Worm (Caenorhabditis elegans): ENCODE measurements around the gene ani-1.

Gene ani-1

DNA sequence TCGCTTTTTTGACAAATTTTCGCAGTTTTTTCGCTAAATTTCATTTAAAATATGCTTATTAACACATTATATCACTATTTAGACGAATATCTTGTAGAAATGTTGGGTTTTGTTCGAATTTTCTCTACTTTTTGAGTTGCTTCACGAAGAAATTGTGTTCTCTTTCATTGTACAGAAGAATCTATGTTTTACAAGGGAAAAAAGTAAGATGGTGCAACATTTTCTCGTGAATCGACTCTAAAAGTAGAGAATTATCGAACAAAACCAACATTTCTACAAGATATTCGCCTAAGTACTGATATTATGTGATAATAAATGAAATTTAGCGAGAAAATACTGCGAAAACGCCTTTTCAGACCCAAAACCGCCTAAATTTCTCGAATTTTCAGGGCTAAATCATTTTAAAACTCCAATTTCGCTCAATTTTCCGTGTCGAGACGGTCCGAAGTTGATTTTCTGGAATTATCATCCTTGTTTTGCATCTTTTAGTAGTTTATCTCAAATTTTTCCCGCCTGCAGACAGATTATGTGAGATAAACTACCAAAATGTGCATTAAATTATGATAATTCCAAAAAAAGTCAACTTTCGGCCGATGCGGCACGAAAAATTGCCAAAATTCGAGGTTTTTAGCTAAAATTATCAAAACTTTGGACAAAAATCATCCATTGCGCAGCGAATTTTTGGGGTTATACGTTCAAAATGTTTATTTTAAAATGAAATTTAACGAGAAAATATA lies 25.5 kb downstream of the ani-1 start:
- TF ChIP-seq mep-1 (tag; optimal IDR thresholded peaks at IDR 0.05): peak; percentile 32
- peak; percentile 72 for TF ChIP-seq aha-1 (tag)
- no peak for TF ChIP-seq set-16 (GFP tag; IDR thresholded peaks at IDR 0.05)

DNA sequence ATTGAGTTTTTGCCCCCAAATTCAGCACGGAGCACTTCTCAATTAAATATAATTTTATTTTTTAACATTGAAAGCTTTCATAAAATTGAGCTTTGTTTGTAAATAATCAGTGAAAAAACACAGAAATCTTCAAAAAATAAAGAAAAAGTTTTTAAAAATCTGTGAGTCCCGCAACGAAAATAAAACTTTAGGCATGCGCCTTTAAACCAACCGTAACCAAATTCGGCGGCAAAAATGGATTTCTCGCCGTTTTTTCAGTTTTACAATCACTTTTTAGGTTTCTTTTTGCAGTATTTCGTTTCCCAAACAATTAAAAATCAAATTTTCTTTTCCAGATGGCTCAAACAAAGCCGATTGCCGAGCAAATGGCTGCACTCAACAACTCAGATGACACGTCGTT lies 26.6 kb downstream of the ani-1 start, which contains the start of gene pie-1:
Gene pie-1, plus strand, starts transcription at position 336 of the 400 bp plus-strand sequence.
- no peak for TF ChIP-seq pha-4 (GFP tag; IDR thresholded peaks at IDR 0.05)
- TF ChIP-seq pha-4 (tag; optimal IDR thresholded peaks at IDR 0.05): no peak
- TF ChIP-seq F49E8.2 (tag; optimal IDR thresholded peaks at IDR 0.05; ENCODE audit: borderline replicate concordance): peak; percentile 61
- TF ChIP-seq lin-38 (GFP tag; IDR thresholded peaks at IDR 0.05): peak; percentile 53; the same call in 1 of the 2 replicates
- no peak for TF ChIP-seq nhr-77 (tag; optimal IDR thresholded peaks at IDR 0.05)
- no peak for TF ChIP-seq mes-2 (tag; optimal IDR thresholded peaks at IDR 0.05; ENCODE audit: poor library complexity, severe bottlenecking)
- no peak for TF ChIP-seq lin-39 (tag; optimal IDR thresholded peaks at IDR 0.05)
- TF ChIP-seq spr-1 (tag; optimal IDR thresholded peaks at IDR 0.05): no peak
- TF ChIP-seq daf-12 (tag; optimal IDR thresholded peaks at IDR 0.05): no peak
- TF ChIP-seq unc-130 (GFP tag; optimal IDR thresholded peaks at IDR 0.05): peak; percentile 17
- TF ChIP-seq zip-2 (tag; optimal IDR thresholded peaks at IDR 0.05): no peak
- no peak for TF ChIP-seq ceh-44 (GFP tag; IDR thresholded peaks at IDR 0.05)
- TF ChIP-seq R02D3.7 (tag; optimal IDR thresholded peaks at IDR 0.05): no peak

DNA sequence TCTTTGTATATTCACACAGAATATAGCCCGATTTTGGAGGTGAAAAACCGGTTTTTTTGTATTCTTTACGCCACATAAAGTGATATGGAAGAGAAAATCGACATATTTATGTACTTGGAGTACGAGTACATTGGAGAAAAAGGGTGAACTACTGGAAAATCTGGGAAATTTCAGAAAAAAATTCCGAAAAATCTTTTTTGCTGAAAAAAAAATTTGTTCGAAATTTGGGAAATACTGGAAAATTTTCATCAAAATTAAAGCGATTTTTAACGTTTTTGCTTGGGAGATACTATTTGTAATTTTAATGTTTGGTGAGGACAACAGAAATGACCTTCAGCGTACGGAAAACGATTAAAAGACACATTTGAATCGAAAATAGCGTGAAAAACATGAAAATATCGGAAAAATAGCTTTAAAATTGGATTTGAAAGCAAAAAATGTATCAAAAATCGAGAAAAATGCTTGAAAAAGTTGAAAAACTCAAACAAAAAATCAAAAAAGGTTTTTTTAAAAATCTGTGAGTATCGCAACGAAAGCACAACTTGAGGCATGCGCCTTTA lies 27.2 kb downstream of the ani-1 start:
- TF ChIP-seq mep-1 (tag; optimal IDR thresholded peaks at IDR 0.05) (peak; percentile 67), unc-39 (tag; optimal IDR thresholded peaks at IDR 0.05) (no peak), ztf-7 (tag; optimal IDR thresholded peaks at IDR 0.05) (peak; percentile 60), aha-1 (tag) (peak; percentile 91), D1046.2 (GFP tag; IDR thresholded peaks at IDR 0.05) (no peak), fos-1 (tag; optimal IDR thresholded peaks at IDR 0.05) (no peak), dmd-6 (GFP tag; IDR thresholded peaks at IDR 0.05) (no peak), ctbp-1 (GFP tag; IDR thresholded peaks at IDR 0.05) (no peak), Y5F2A.4 (GFP tag; optimal IDR thresholded peaks at IDR 0.05) (no peak), nhr-28 (tag; optimal IDR thresholded peaks at IDR 0.05) (peak; percentile 2)

DNA sequence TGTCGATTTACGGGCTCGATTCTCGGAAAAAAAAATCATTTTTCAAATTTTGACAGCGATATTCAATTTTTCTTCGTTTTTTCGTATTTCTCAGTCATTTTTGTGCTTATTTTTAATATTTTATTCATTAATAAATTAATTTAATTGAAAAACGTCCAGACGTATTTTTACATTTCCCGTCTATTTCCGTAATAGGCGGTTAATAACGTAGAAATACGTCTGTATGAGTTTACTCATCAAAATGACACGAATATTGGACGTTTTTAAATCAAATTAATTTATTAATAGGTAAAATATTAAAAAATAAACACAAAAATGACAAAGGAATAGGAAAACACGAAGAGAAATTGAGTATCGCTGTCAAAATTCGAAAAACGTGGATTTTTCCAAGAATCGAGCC lies 28.5 kb downstream of the ani-1 start:
- TF ChIP-seq tag-97 (GFP tag; IDR thresholded peaks at IDR 0.05) (no peak), zip-2 (tag; optimal IDR thresholded peaks at IDR 0.05) (no peak), arid-1 (GFP tag; conservative IDR thresholded peaks at IDR 0.05) (no peak), zfp-3 (GFP tag; conservative IDR thresholded peaks at IDR 0.05) (no peak), mep-1 (tag; optimal IDR thresholded peaks at IDR 0.05) (peak; percentile 28), ZK546.5 (tag; optimal IDR thresholded peaks at IDR 0.05) (no peak)

DNA sequence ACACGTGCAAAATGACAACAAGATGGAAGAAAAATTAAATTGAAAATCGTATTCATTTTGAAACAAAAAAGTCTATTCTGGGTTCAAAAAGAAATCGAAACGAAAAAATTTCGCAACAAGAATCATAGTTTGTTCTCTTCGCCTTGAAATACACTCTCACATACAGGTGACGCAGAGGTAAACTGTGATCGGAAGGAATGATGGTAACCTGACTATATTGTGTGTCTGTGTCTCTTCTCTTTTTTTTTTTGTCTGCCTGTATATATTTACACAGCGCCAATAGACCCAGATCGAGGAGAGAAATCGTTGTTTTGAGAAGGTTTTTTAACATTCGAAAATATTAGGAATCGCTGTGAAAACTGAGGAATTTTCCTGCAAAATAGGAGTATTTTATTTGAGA lies 29.1 kb downstream of the ani-1 start:
- TF ChIP-seq fkh-10 (GFP tag; optimal IDR thresholded peaks at IDR 0.05) (no peak), fos-1 (tag; optimal IDR thresholded peaks at IDR 0.05) (no peak), dve-1 (tag; optimal IDR thresholded peaks at IDR 0.05; ENCODE audit: insufficient read depth) (peak; percentile 72), egl-27 (tag; optimal IDR thresholded peaks at IDR 0.05) (no peak), lin-13 (GFP tag; optimal IDR thresholded peaks at IDR 0.05) (no peak), nhr-28 (tag; optimal IDR thresholded peaks at IDR 0.05) (peak; percentile 89), pha-4 (GFP tag; IDR thresholded peaks at IDR 0.05) (no peak), pha-4 (tag; optimal IDR thresholded peaks at IDR 0.05) (peak; percentile 63), F10B5.3 (tag; optimal IDR thresholded peaks at IDR 0.05) (no peak), unc-62 (GFP tag; optimal IDR thresholded peaks at IDR 0.05 in 1 of 2) (peak in 1 of 2 experiments; percentile 7), unc-62 (tag; optimal IDR thresholded peaks at IDR 0.05) (no peak), madf-9 (GFP tag; conservative IDR thresholded peaks at IDR 0.05) (no peak), php-3 (GFP tag; IDR thresholded peaks at IDR 0.05) (no peak), nhr-102 (tag; optimal IDR thresholded peaks at IDR 0.05) (no peak), nhr-6 (tag; optimal IDR thresholded peaks at IDR 0.05) (peak; percentile 83), dpl-1 (GFP tag; optimal IDR thresholded peaks at IDR 0.05) (peak; percentile 49), hlh-30 (tag; optimal IDR thresholded peaks at IDR 0.05; ENCODE audit: insufficient read depth) (peak; percentile 85), mes-2 (tag; optimal IDR thresholded peaks at IDR 0.05; ENCODE audit: poor library complexity, severe bottlenecking) (peak; percentile 35), pqm-1 (tag; optimal IDR thresholded peaks at IDR 0.05) (peak; percentile 70), lsy-2 (tag; optimal IDR thresholded peaks at IDR 0.05) (peak in 1 of 2 experiments; percentile 44), F49E8.2 (tag; optimal IDR thresholded peaks at IDR 0.05; ENCODE audit: borderline replicate concordance) (no peak)
